Worm (Caenorhabditis elegans) whole organism, early embryonic: ENCODE results near the gene B0395.3.

Source experiments
- B0310.2 ChIP-seq: sonication (generic microtip); optimal IDR thresholded peaks from 2 replicates; lab custom pipeline; 2016; ENCODE audit warnings: mild to moderate bottlenecking, missing genetic modification characterization, missing compliant biosample characterization
- F13C5.2 ChIP-seq: sonication (generic microtip); optimal IDR thresholded peaks from 2 replicates; lab custom pipeline; 2017; ENCODE audit warnings: mild to moderate bottlenecking, missing genetic modification characterization, inconsistent platforms, missing compliant biosample characterization
- ama-1 ChIP-seq: fragments of 150-350 bp; optimal IDR thresholded peaks from 2 replicates; lab custom pipeline; 2014
- flt-1 ChIP-seq: fragments of 200-800 bp; sonication (Bioruptor generic); IDR thresholded peaks from 2 replicates; pipeline ENCODE4 v1.3.6; 2022; ENCODE audit warnings: missing genetic modification characterization, missing compliant biosample characterization
- pes-1 ChIP-seq: fragments of 200-800 bp; sonication (Bioruptor generic); IDR thresholded peaks from 2 replicates; pipeline ENCODE4 v1.3.6; 2022; ENCODE audit warnings: missing genetic modification reagents, missing genetic modification characterization, missing compliant biosample characterization
- scrt-1 ChIP-seq: fragments of 200-800 bp; sonication (Bioruptor generic); IDR thresholded peaks from 2 replicates; pipeline ENCODE4 v1.3.6; 2022; ENCODE audit warnings: missing genetic modification characterization, missing compliant biosample characterization
- sea-1 ChIP-seq: fragments of 200-800 bp; sonication (Bioruptor generic); conservative IDR thresholded peaks from 2 replicates; pipeline ENCODE4 v1.3.6; 2022; ENCODE audit warnings: missing genetic modification characterization, missing compliant biosample characterization
- tbx-11 ChIP-seq: fragments of 200-800 bp; sonication (Bioruptor generic); IDR thresholded peaks from 2 replicates; pipeline ENCODE4 v1.3.6; 2022; ENCODE audit warnings: missing genetic modification characterization, missing compliant biosample characterization
- tra-4 ChIP-seq: sonication (generic microtip); optimal IDR thresholded peaks from 2 replicates; lab custom pipeline; 2017; ENCODE audit warnings: missing genetic modification characterization, missing compliant biosample characterization

ce11 chrX:16040207-16040716 is at the start of gene B0395.3:
- TF ChIP-seq flt-1 (GFP tag; lab: Robert Waterston, UW) = no peak
- TF ChIP-seq ama-1 (lab: Kevin White, UChicago) = no peak
- TF ChIP-seq tbx-11 (GFP tag; lab: Robert Waterston, UW) = no peak
- TF ChIP-seq B0310.2 (tag; lab: Kevin White, UChicago) = no peak
- TF ChIP-seq F13C5.2 = peak; percentile 15
- 0 out of 2 replicates have a peak, but pooled peaks have one; percentile 22 for TF ChIP-seq sea-1 (GFP tag; lab: Robert Waterston, UW)
- TF ChIP-seq scrt-1 (GFP tag; lab: Robert Waterston, UW) = no peak
- peak; percentile 42; the same call in 1 of the 2 replicates for TF ChIP-seq pes-1 (GFP tag; lab: Robert Waterston, UW)
- TF ChIP-seq tra-4 = no peak
